Worm (Caenorhabditis elegans): ENCODE data around the gene egl-36.

ce11 chrX:10686487-10686886, 47.6 kb upstream of the egl-36 start:
- TF ChIP-seq him-1 (tag; optimal IDR thresholded peaks at IDR 0.05) = no peak
- no peak for TF ChIP-seq dao-5 (tag; optimal IDR thresholded peaks at IDR 0.05)

Data from whole organism, L4/young adult.